Fruit fly (Drosophila melanogaster) whole organism, embryonic: ENCODE measurements around the gene Scm.

Experiments used
- Asciz ChIP-seq: fragments of 200-800 bp; sonication (Bioruptor generic); optimal IDR thresholded peaks from 2 replicates; lab custom pipeline; 2017; ENCODE audit warnings: missing biosample characterization, mild to moderate bottlenecking, missing genetic modification characterization, missing genetic modification reagents
- Atf3 ChIP-seq: fragments of 200-800 bp; sonication (Bioruptor generic); optimal IDR thresholded peaks from 3 replicates; lab custom pipeline; 2016; ENCODE audit warnings: missing biosample characterization, missing genetic modification characterization
- BEAF-32 ChIP-seq: fragments of 200-800 bp; sonication (Bioruptor generic); optimal IDR thresholded peaks from 3 replicates; lab custom pipeline; 2017; ENCODE audit warnings: missing biosample characterization, missing genetic modification characterization, mild to moderate bottlenecking, moderate library complexity, missing genetic modification reagents
- CG10209 ChIP-seq: fragments of 200-800 bp; sonication (Bioruptor generic); optimal IDR thresholded peaks from 3 replicates; lab custom pipeline; 2017; ENCODE audit warnings: missing biosample characterization, mild to moderate bottlenecking, missing genetic modification characterization, missing genetic modification reagents
- CG10654 ChIP-seq: fragments of 200-800 bp; sonication (Bioruptor generic); optimal IDR thresholded peaks from 2 replicates; lab custom pipeline; 2016; ENCODE audit warnings: missing biosample characterization, missing genetic modification characterization
- CG10979 ChIP-seq: fragments of 200-800 bp; sonication (Bioruptor generic); optimal IDR thresholded peaks from 2 replicates; lab custom pipeline; 2018; ENCODE audit warnings: missing biosample characterization, mild to moderate bottlenecking, missing genetic modification characterization, moderate library complexity
- CG11456 ChIP-seq: fragments of 200-800 bp; sonication (Bioruptor generic); IDR thresholded peaks from 3 replicates; pipeline ENCODE4 v1.3.6; 2022; ENCODE audit warnings: missing biosample characterization, missing genetic modification characterization
- CG11695 ChIP-seq: fragments of 200-800 bp; sonication (Bioruptor generic); IDR thresholded peaks from 3 replicates; pipeline ENCODE4 v1.3.6; 2022; ENCODE audit warnings: missing biosample characterization, missing genetic modification characterization
- CG12219 ChIP-seq: fragments of 200-800 bp; sonication (Bioruptor generic); optimal IDR thresholded peaks from 3 replicates; lab custom pipeline; 2018; ENCODE audit warnings: missing biosample characterization, mild to moderate bottlenecking, missing genetic modification characterization
- CG12391 ChIP-seq: fragments of 200-800 bp; sonication (Bioruptor generic); optimal IDR thresholded peaks from 3 replicates; lab custom pipeline; 2018; ENCODE audit warnings: missing biosample characterization, mild to moderate bottlenecking, missing genetic modification characterization, moderate library complexity
- CG14667 ChIP-seq: fragments of 200-800 bp; sonication (Bioruptor generic); IDR thresholded peaks from 2 replicates; pipeline ENCODE4 v1.3.6; 2022; ENCODE audit warnings: missing biosample characterization, missing genetic modification characterization
- CG15269 ChIP-seq: fragments of 200-800 bp; sonication (Bioruptor generic); optimal IDR thresholded peaks from 2 replicates; lab custom pipeline; 2018; ENCODE audit warnings: missing biosample characterization, mild to moderate bottlenecking, missing genetic modification characterization, moderate library complexity
- CG1529 ChIP-seq: fragments of 200-800 bp; sonication (Bioruptor generic); optimal IDR thresholded peaks from 3 replicates; lab custom pipeline; 2018; ENCODE audit warnings: missing biosample characterization, missing genetic modification characterization
- CG15696 ChIP-seq: fragments of 200-800 bp; sonication (Bioruptor generic); optimal IDR thresholded peaks from 2 replicates; lab custom pipeline; 2019; ENCODE audit warnings: missing biosample characterization, mild to moderate bottlenecking, missing genetic modification characterization, moderate library complexity
- CG17359 ChIP-seq: fragments of 200-800 bp; sonication (Bioruptor generic); optimal IDR thresholded peaks from 3 replicates; lab custom pipeline; 2018; ENCODE audit warnings: missing biosample characterization, mild to moderate bottlenecking, missing genetic modification characterization, moderate library complexity
- CG2712 ChIP-seq: fragments of 200-800 bp; optimal IDR thresholded peaks from 3 replicates; lab custom pipeline; 2019; ENCODE audit warnings: missing biosample characterization, mild to moderate bottlenecking, missing genetic modification characterization, moderate library complexity
- CG34224 ChIP-seq: fragments of 200-800 bp; sonication (Bioruptor generic); IDR thresholded peaks from 3 replicates; pipeline ENCODE4 v1.3.6; 2022; ENCODE audit warnings: missing biosample characterization, missing genetic modification characterization; ENCODE audit not compliant: partially characterized antibody
- CG3847 ChIP-seq: fragments of 200-800 bp; sonication (Bioruptor generic); IDR thresholded peaks from 2 replicates; pipeline ENCODE4 v1.3.6; 2022; ENCODE audit warnings: missing biosample characterization, missing genetic modification characterization
- CG4360 ChIP-seq: fragments of 200-800 bp; sonication (Bioruptor generic); IDR thresholded peaks from 2 replicates; pipeline ENCODE4 v1.3.6; 2022; ENCODE audit warnings: missing biosample characterization, missing genetic modification characterization
- CG4617 ChIP-seq: fragments of 200-800 bp; sonication (Bioruptor generic); optimal IDR thresholded peaks from 3 replicates; lab custom pipeline; 2016; ENCODE audit warnings: missing biosample characterization, missing genetic modification characterization, borderline replicate concordance
- CG4707 ChIP-seq: fragments of 200-800 bp; sonication (Bioruptor generic); optimal IDR thresholded peaks from 2 replicates; lab custom pipeline; 2018; ENCODE audit warnings: missing biosample characterization, mild to moderate bottlenecking, missing genetic modification characterization, moderate library complexity
- CG6272 ChIP-seq: fragments of 200-800 bp; sonication (Bioruptor generic); IDR thresholded peaks from 2 replicates; pipeline ENCODE4 v1.3.6; 2022; ENCODE audit warnings: missing biosample characterization, missing genetic modification characterization
- CG6765 ChIP-seq: fragments of 200-800 bp; sonication (Bioruptor generic); optimal IDR thresholded peaks from 3 replicates; lab custom pipeline; 2017; ENCODE audit warnings: missing biosample characterization, mild to moderate bottlenecking, missing genetic modification characterization
- CG7357 ChIP-seq: fragments of 200-800 bp; sonication (Bioruptor generic); IDR thresholded peaks from 3 replicates; pipeline ENCODE4 v1.3.6; 2022; ENCODE audit warnings: missing biosample characterization, missing genetic modification characterization
- CG7928 ChIP-seq: fragments of 200-800 bp; sonication (Bioruptor generic); optimal IDR thresholded peaks from 2 replicates; lab custom pipeline; 2017; ENCODE audit warnings: missing biosample characterization, mild to moderate bottlenecking, missing genetic modification characterization
- CG8388 ChIP-seq: fragments of 200-800 bp; sonication (Bioruptor generic); optimal IDR thresholded peaks from 2 replicates; lab custom pipeline; 2019; ENCODE audit warnings: missing biosample characterization, mild to moderate bottlenecking, missing genetic modification characterization, moderate library complexity
- CG8765 ChIP-seq: fragments of 200-800 bp; sonication (Bioruptor generic); IDR thresholded peaks from 2 replicates; pipeline ENCODE4 v1.3.6; 2022; ENCODE audit warnings: missing biosample characterization, missing genetic modification characterization
- D19B ChIP-seq: fragments of 200-800 bp; sonication (Bioruptor generic); optimal IDR thresholded peaks from 2 replicates; lab custom pipeline; 2017; ENCODE audit warnings: missing biosample characterization, mild to moderate bottlenecking, missing genetic modification characterization
- Dfd ChIP-seq, 2 experiments: fragments of >200 bp; optimal IDR thresholded peaks; 2 replicates each; lab custom pipeline; 2017; ENCODE audit warnings: missing biosample characterization in 2 of 2, missing genetic modification characterization in 2 of 2
- HLH3B ChIP-seq: fragments of 200-800 bp; sonication (Bioruptor generic); IDR thresholded peaks from 2 replicates; pipeline ENCODE4 v1.3.6; 2022; ENCODE audit warnings: missing biosample characterization, missing genetic modification characterization
- HmgD ChIP-seq: fragments of 200-800 bp; sonication (Bioruptor generic); optimal IDR thresholded peaks from 3 replicates; lab custom pipeline; 2016; ENCODE audit warnings: missing biosample characterization, missing genetic modification characterization
- Hsf ChIP-seq: fragments of 200-800 bp; sonication (Bioruptor generic); optimal IDR thresholded peaks from 3 replicates; lab custom pipeline; 2016; ENCODE audit warnings: missing biosample characterization, missing genetic modification characterization
- MESR4 ChIP-seq: fragments of 200-800 bp; sonication (Bioruptor generic); optimal IDR thresholded peaks from 2 replicates; lab custom pipeline; 2018; ENCODE audit warnings: missing biosample characterization, mild to moderate bottlenecking, missing genetic modification characterization, moderate library complexity
- Mes4 ChIP-seq: fragments of 200-800 bp; sonication (Bioruptor generic); optimal IDR thresholded peaks from 2 replicates; lab custom pipeline; 2016; ENCODE audit warnings: missing biosample characterization, missing genetic modification characterization
- PHDP ChIP-seq: fragments of 200-800 bp; sonication (Bioruptor generic); optimal IDR thresholded peaks from 3 replicates; lab custom pipeline; 2018; ENCODE audit warnings: missing biosample characterization, mild to moderate bottlenecking, missing genetic modification characterization, moderate library complexity
- Scr ChIP-seq: fragments of 200-800 bp; sonication (Bioruptor generic); IDR thresholded peaks from 2 replicates; pipeline ENCODE4 v1.3.6; 2022; ENCODE audit warnings: missing biosample characterization, missing genetic modification characterization; ENCODE audit not compliant: partially characterized antibody
- Taf1 ChIP-seq: fragments of 200-800 bp; sonication (Bioruptor generic); IDR thresholded peaks from 2 replicates; pipeline ENCODE4 v1.3.6; 2022; ENCODE audit warnings: missing biosample characterization, missing genetic modification characterization
- Tbp ChIP-seq: fragments of >200 bp; optimal IDR thresholded peaks from 2 replicates; lab custom pipeline; 2018; ENCODE audit warnings: missing biosample characterization, missing genetic modification characterization
- ato ChIP-seq: fragments of 200-800 bp; sonication (Bioruptor generic); IDR thresholded peaks from 2 replicates; pipeline ENCODE4 v1.3.6; 2022; ENCODE audit warnings: missing biosample characterization, missing genetic modification characterization; ENCODE audit not compliant: partially characterized antibody
- bigmax ChIP-seq: fragments of 200-800 bp; sonication (Bioruptor generic); optimal IDR thresholded peaks from 2 replicates; lab custom pipeline; 2018; ENCODE audit warnings: missing biosample characterization, mild to moderate bottlenecking, missing genetic modification characterization
- dati ChIP-seq: fragments of 200-800 bp; sonication (Bioruptor generic); IDR thresholded peaks from 2 replicates; pipeline ENCODE4 v1.3.6; 2022; ENCODE audit warnings: missing biosample characterization, missing genetic modification characterization
- dimm ChIP-seq: fragments of 200-800 bp; sonication (Bioruptor generic); IDR thresholded peaks from 2 replicates; pipeline ENCODE4 v1.3.6; 2022; ENCODE audit warnings: missing biosample characterization, missing genetic modification characterization
- gt ChIP-seq: fragments of 200-800 bp; sonication (Bioruptor generic); IDR thresholded peaks from 2 replicates; pipeline ENCODE4 v1.3.6; 2022; ENCODE audit warnings: missing biosample characterization, missing genetic modification characterization
- her ChIP-seq: fragments of 200-800 bp; sonication (Bioruptor generic); optimal IDR thresholded peaks from 2 replicates; lab custom pipeline; 2016; ENCODE audit warnings: missing biosample characterization, missing genetic modification characterization
- jing ChIP-seq: fragments of 200-800 bp; sonication (Bioruptor generic); optimal IDR thresholded peaks from 2 replicates; lab custom pipeline; 2018; ENCODE audit warnings: missing biosample characterization, mild to moderate bottlenecking, missing genetic modification characterization
- luna ChIP-seq: fragments of 200-800 bp; sonication (Bioruptor generic); optimal IDR thresholded peaks from 2 replicates; lab custom pipeline; 2016; ENCODE audit warnings: missing biosample characterization, missing genetic modification characterization
- odd ChIP-seq: fragments of 200-800 bp; sonication (Bioruptor generic); optimal IDR thresholded peaks from 2 replicates; lab custom pipeline; 2017; ENCODE audit warnings: missing biosample characterization, mild to moderate bottlenecking, missing genetic modification characterization
- pros ChIP-seq: fragments of 200-800 bp; sonication (Bioruptor generic); optimal IDR thresholded peaks from 3 replicates; lab custom pipeline; 2019; ENCODE audit warnings: missing biosample characterization, mild to moderate bottlenecking, missing genetic modification characterization, moderate library complexity
- slp2 ChIP-seq: fragments of 200-800 bp; sonication (Bioruptor generic); optimal IDR thresholded peaks from 2 replicates; lab custom pipeline; 2016; ENCODE audit warnings: missing biosample characterization, missing genetic modification characterization
- unc-4 ChIP-seq: fragments of 200-800 bp; sonication (Bioruptor generic); IDR thresholded peaks from 2 replicates; pipeline ENCODE4 v1.3.6; 2022; ENCODE audit warnings: missing biosample characterization, missing genetic modification characterization; ENCODE audit not compliant: partially characterized antibody

Gene Scm

dm6 chr3R:9586663-9587248 is 50.7 kb downstream of the Scm start, which contains the start of gene P58IPK (continued):
- TF ChIP-seq PHDP (tag; lab: Kevin White, UChicago) (peak; percentile 36), CG4617 (GFP tag; lab: Kevin White, UChicago) (peak; percentile 79), CG11695 (GFP tag; lab: Robert Waterston, UW) (no peak), HmgD (peak; percentile 62), CG11456 (GFP tag; lab: Robert Waterston, UW) (peak; percentile 85; the same call in 2 of the 3 replicates), CG12391 (tag; lab: Kevin White, UChicago) (peak; percentile 72), ato (GFP tag; lab: Robert Waterston, UW) (peak; percentile 88), jing (GFP tag; lab: Kevin White, UChicago) (no peak), CG8388 (GFP tag; lab: Kevin White, UChicago) (peak; percentile 27), gt (GFP tag; lab: Robert Waterston, UW) (no peak), CG8765 (GFP tag; lab: Robert Waterston, UW) (no peak), CG6765 (GFP tag; lab: Kevin White, UChicago) (no peak), Atf3 (GFP tag; lab: Kevin White, UChicago) (peak; percentile 68), luna (GFP tag; lab: Kevin White, UChicago) (no peak), Scr (GFP tag; lab: Robert Waterston, UW) (peak; percentile 92), HLH3B (GFP tag; lab: Robert Waterston, UW) (peak; percentile 29; the same call in 1 of the 2 replicates), CG15269 (peak; percentile 48), pros (no peak), CG7928 (GFP tag; lab: Kevin White, UChicago) (peak; percentile 44), dimm (GFP tag; lab: Robert Waterston, UW) (no peak), CG14667 (GFP tag; lab: Robert Waterston, UW) (peak; percentile 56), CG4707 (GFP tag; lab: Kevin White, UChicago) (no peak), dati (GFP tag; lab: Robert Waterston, UW) (no peak), CG34224 (GFP tag; lab: Robert Waterston, UW) (peak; percentile 92), her (GFP tag; lab: Kevin White, UChicago) (peak; percentile 44), CG12219 (no peak), CG17359 (tag; lab: Kevin White, UChicago) (peak; percentile 38), CG10209 (peak; percentile 32), BEAF-32 (GFP tag; lab: Kevin White, UChicago) (peak; percentile 99), CG10654 (GFP tag; lab: Kevin White, UChicago) (peak; percentile 23), CG7357 (GFP tag; lab: Robert Waterston, UW) (0 out of 3 replicates have a peak, but pooled peaks have one; percentile 35), D19B (GFP tag; lab: Kevin White, UChicago) (no peak), CG1529 (GFP tag; lab: Kevin White, UChicago) (no peak), Tbp (GFP tag; lab: Kevin White, UChicago) (no peak), bigmax (GFP tag; lab: Kevin White, UChicago) (no peak), CG6272 (GFP tag; lab: Robert Waterston, UW) (peak; percentile 80), CG3847 (GFP tag; lab: Robert Waterston, UW) (peak; percentile 77), Mes4 (GFP tag; lab: Kevin White, UChicago) (peak; percentile 36), Taf1 (GFP tag; lab: Robert Waterston, UW) (peak; percentile 13; the same call in 1 of the 2 replicates), MESR4 (peak; percentile 83), Asciz (GFP tag; lab: Kevin White, UChicago) (no peak), odd (no peak), Dfd (GFP tag; optimal IDR thresholded peaks at IDR 0.05; lab: Kevin White, UChicago) (no peak), CG15696 (tag; lab: Kevin White, UChicago) (peak; percentile 32), Hsf (GFP tag; lab: Kevin White, UChicago) (peak; percentile 66), unc-4 (GFP tag; lab: Robert Waterston, UW) (peak; percentile 91), slp2 (GFP tag; lab: Kevin White, UChicago) (peak; percentile 52), CG10979 (tag; lab: Kevin White, UChicago) (peak; percentile 32), CG4360 (no peak), CG2712 (tag; lab: Kevin White, UChicago) (peak; percentile 66)
